Fruit fly (Drosophila melanogaster) whole organism, prepupa: ENCODE measurements around the gene Ppat-Dpck.

Experiments
- CG11294 ChIP-seq: fragments of 200-800 bp; sonication (Bioruptor generic); IDR thresholded peaks from 2 replicates; pipeline ENCODE4 v1.3.6; 2022; ENCODE audit warnings: missing biosample characterization, missing genetic modification characterization
- CG1621 ChIP-seq: fragments of 200-800 bp; sonication (Bioruptor generic); optimal IDR thresholded peaks from 3 replicates; lab custom pipeline; 2018; ENCODE audit warnings: missing biosample characterization, mild to moderate bottlenecking, missing genetic modification characterization
- CG8119 ChIP-seq: fragments of 200-800 bp; sonication (Bioruptor generic); IDR thresholded peaks from 3 replicates; pipeline ENCODE4 v1.3.6; 2022; ENCODE audit warnings: missing biosample characterization, missing genetic modification characterization
- CG9139 ChIP-seq: fragments of 200-800 bp; sonication (Bioruptor generic); optimal IDR thresholded peaks from 3 replicates; lab custom pipeline; 2017; ENCODE audit warnings: missing biosample characterization, mild to moderate bottlenecking, missing genetic modification characterization
- Eip75B ChIP-seq: fragments of 200-800 bp; sonication (Bioruptor generic); optimal IDR thresholded peaks from 3 replicates; lab custom pipeline; 2016; ENCODE audit warnings: missing biosample characterization, missing genetic modification characterization
- Gug ChIP-seq: fragments of 200-800 bp; sonication (Bioruptor generic); IDR thresholded peaks from 2 replicates; pipeline ENCODE4 v1.3.6; 2022; ENCODE audit warnings: missing biosample characterization, missing genetic modification characterization
- Hr38 ChIP-seq: sonication (Bioruptor generic); optimal IDR thresholded peaks from 2 replicates; lab custom pipeline; 2016; ENCODE audit warnings: missing biosample characterization, missing genetic modification characterization
- Met ChIP-seq: fragments of 200-800 bp; sonication (Bioruptor generic); optimal IDR thresholded peaks from 3 replicates; lab custom pipeline; 2016; ENCODE audit warnings: missing biosample characterization, missing genetic modification characterization
- Sox14 ChIP-seq: fragments of 200-800 bp; sonication (Bioruptor generic); optimal IDR thresholded peaks from 3 replicates; lab custom pipeline; 2016; ENCODE audit warnings: missing biosample characterization, missing genetic modification characterization
- achi ChIP-seq: fragments of 200-800 bp; sonication (Bioruptor generic); optimal IDR thresholded peaks from 3 replicates; lab custom pipeline; 2016; ENCODE audit warnings: missing biosample characterization, missing genetic modification characterization
- dsx ChIP-seq: fragments of 200-800 bp; optimal IDR thresholded peaks from 3 replicates; lab custom pipeline; 2019; ENCODE audit warnings: missing biosample characterization, mild to moderate bottlenecking, missing genetic modification characterization, moderate library complexity; ENCODE audit not compliant: poor library complexity, severe bottlenecking
- fd59A ChIP-seq: fragments of 200-800 bp; sonication (Bioruptor generic); optimal IDR thresholded peaks from 2 replicates; lab custom pipeline; 2017; ENCODE audit warnings: missing biosample characterization, mild to moderate bottlenecking, missing genetic modification characterization, missing genetic modification reagents
- lz ChIP-seq: fragments of 200-800 bp; sonication (Bioruptor generic); optimal IDR thresholded peaks from 3 replicates; lab custom pipeline; 2016; ENCODE audit warnings: missing biosample characterization, missing genetic modification characterization
- salr ChIP-seq, 2 experiments: fragments of 200-800 bp; sonication (Bioruptor generic); optimal IDR thresholded peaks; 3 replicates each; lab custom pipeline; 2016 to 2018; ENCODE audit warnings: missing biosample characterization in 2 of 2, missing genetic modification characterization in 2 of 2, mild to moderate bottlenecking in 1 of 2
- topi ChIP-seq: fragments of 200-800 bp; sonication (Bioruptor generic); optimal IDR thresholded peaks from 3 replicates; lab custom pipeline; 2016; ENCODE audit warnings: missing biosample characterization, missing genetic modification characterization

The Ppat-Dpck gene

DNA sequence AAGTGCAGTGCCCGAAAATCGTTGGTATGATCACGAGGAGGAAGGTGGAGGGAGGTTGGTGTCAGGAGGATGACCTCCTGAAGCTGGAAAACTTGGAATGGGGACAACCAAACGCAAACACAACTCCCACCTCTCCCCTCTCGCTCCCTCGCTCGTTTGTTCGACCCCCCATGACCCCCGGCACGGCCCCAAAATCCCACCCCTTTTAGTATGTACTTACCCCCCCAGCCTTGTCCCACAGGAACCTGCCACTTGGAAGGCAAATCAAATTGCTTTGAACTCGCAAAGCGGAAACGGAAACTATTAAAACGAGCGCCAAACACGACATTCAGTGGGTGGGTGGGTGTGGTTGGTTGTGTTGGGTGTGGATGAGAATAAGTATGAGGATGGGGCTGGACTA is 37.0 kb downstream of the Ppat-Dpck start:
- TF ChIP-seq Sox14 (no peak), Hr38 (GFP tag; lab: Kevin White, UChicago) (no peak), lz (GFP tag; lab: Kevin White, UChicago) (no peak), achi (no peak), Eip75B (no peak), CG1621 (no peak), salr (GFP tag; optimal IDR thresholded peaks at IDR 0.05; lab: Kevin White, UChicago) (no peak), fd59A (no peak), dsx (GFP tag; lab: Kevin White, UChicago) (no peak), Gug (GFP tag; lab: Robert Waterston, UW) (no peak), Met (GFP tag; lab: Kevin White, UChicago) (no peak), CG9139 (GFP tag; lab: Kevin White, UChicago) (no peak), topi (GFP tag; lab: Kevin White, UChicago) (no peak), CG11294 (GFP tag; lab: Robert Waterston, UW) (no peak), CG8119 (GFP tag; lab: Robert Waterston, UW) (no peak)
- TF ChIP-seq, all 60 proteins: peak for 0
